Fruit fly (Drosophila melanogaster) ovary, adult (tissue): ENCODE data around the gene Sfxn2.

Experiments
- CG17801 ChIP-seq: fragments of 200-800 bp; optimal IDR thresholded peaks from 2 replicates; lab custom pipeline; 2019; ENCODE audit warnings: missing biosample characterization, mild to moderate bottlenecking, missing genetic modification characterization, moderate library complexity; ENCODE audit not compliant: partially characterized antibody

Gene Sfxn2

dm6 chr3L:19049669-19050510 is 13.1 kb upstream of the Sfxn2 start:
- no peak for TF ChIP-seq CG17801

- TF ChIP-seq CG17801, result no peak
These were observed 11.0 kb upstream of the Sfxn2 start, which contains the start of gene Acp76A for dm6 chr3L:19051926-19052325. Acp76A (minus strand) TSS chr3L:19052026.

dm6 chr3L:19053339-19053818 is 9.6 kb upstream of the Sfxn2 start, which contains the start of gene CG43407:
CG43407 (minus strand) TSS chr3L:19053389.
- no peak for TF ChIP-seq CG17801

- no peak for TF ChIP-seq CG17801
These were observed 8.7 kb upstream of the Sfxn2 start for dm6 chr3L:19054266-19054665.

dm6 chr3L:19055064-19055463 is 7.9 kb upstream of the Sfxn2 start:
- no peak for TF ChIP-seq CG17801

dm6 chr3L:19056857-19057324 is 6.1 kb upstream of the Sfxn2 start:
- TF ChIP-seq CG17801, result no peak

- no peak for TF ChIP-seq CG17801
These were observed 4.1 kb upstream of the Sfxn2 start for dm6 chr3L:19058824-19059223.

- no peak for TF ChIP-seq CG17801
These were observed 416 bp downstream of the Sfxn2 start for dm6 chr3L:19063410-19063752.

dm6 chr3L:19071173-19071844 is 8.3 kb downstream of the Sfxn2 start:
- no peak for TF ChIP-seq CG17801

- peak; percentile 71 for TF ChIP-seq CG17801
These were observed 9.2 kb downstream of the Sfxn2 start for dm6 chr3L:19072177-19072603.

- TF ChIP-seq CG17801, result no peak
These were observed 10.3 kb downstream of the Sfxn2 start for dm6 chr3L:19073029-19073908.

- TF ChIP-seq CG17801, result no peak
These were observed 10.9 kb downstream of the Sfxn2 start for dm6 chr3L:19073909-19074239.

dm6 chr3L:19074673-19075402 is 11.9 kb downstream of the Sfxn2 start:
- TF ChIP-seq CG17801, result no peak

- TF ChIP-seq CG17801, result no peak
These were observed 13.0 kb downstream of the Sfxn2 start for dm6 chr3L:19075976-19076375.

dm6 chr3L:19078444-19078843 is 15.5 kb downstream of the Sfxn2 start:
- no peak for TF ChIP-seq CG17801

dm6 chr3L:19079067-19079466 is 16.1 kb downstream of the Sfxn2 start:
- TF ChIP-seq CG17801, result no peak
